Worm (Caenorhabditis elegans) whole organism, L1 larva: ENCODE results near the gene gop-3.
A peak's percentile ranks its signal among the peaks of the same experiment; 100 is the strongest.

ENCODE experiments used
- C04F5.9 ChIP-seq: sonication (generic microtip); optimal IDR thresholded peaks from 2 replicates; lab custom pipeline; 2016; ENCODE audit warnings: missing genetic modification characterization, missing compliant biosample characterization
- C16A3.4 ChIP-seq: fragments of 150-350 bp; optimal IDR thresholded peaks from 2 replicates; lab custom pipeline; 2014; ENCODE audit warnings: missing biosample characterization, missing genetic modification characterization
- C34B4.2 ChIP-seq: sonication (generic microtip); optimal IDR thresholded peaks from 2 replicates; lab custom pipeline; 2017; ENCODE audit warnings: mild to moderate bottlenecking, missing genetic modification characterization, missing compliant biosample characterization
- aha-1 ChIP-seq: fragments of 150-350 bp; optimal IDR thresholded peaks from 2 replicates; lab custom pipeline; 2014; ENCODE audit warnings: missing biosample characterization, missing genetic modification characterization
- aly-2 ChIP-seq: fragments of 150-350 bp; optimal IDR thresholded peaks from 2 replicates; lab custom pipeline; 2014; ENCODE audit warnings: missing biosample characterization, missing genetic modification characterization
- ama-1 ChIP-seq: fragments of 150-350 bp; optimal IDR thresholded peaks from 2 replicates; lab custom pipeline; 2014
- ceh-82 ChIP-seq, 3 experiments: fragments of 150-350 bp in 1 of 3; sonication (generic microtip) in 2 of 3; optimal IDR thresholded peaks; 2 replicates each; lab custom pipeline; 2014 to 2017; ENCODE audit warnings: missing biosample characterization in 3 of 3, missing genetic modification characterization in 3 of 3
- ceh-88 ChIP-seq: fragments of 200-800 bp; sonication (Bioruptor generic); IDR thresholded peaks from 2 replicates; pipeline ENCODE4 v1.3.6; 2022; ENCODE audit warnings: missing genetic modification characterization, missing compliant biosample characterization
- ceh-90 ChIP-seq: sonication (generic microtip); optimal IDR thresholded peaks from 2 replicates; lab custom pipeline; 2016; ENCODE audit warnings: missing genetic modification characterization, missing compliant biosample characterization
- ces-1 ChIP-seq: fragments of 150-350 bp; optimal IDR thresholded peaks from 2 replicates; lab custom pipeline; 2014; ENCODE audit warnings: missing biosample characterization, missing genetic modification reagents, missing genetic modification characterization
- dpl-1 ChIP-seq, 3 experiments: fragments of 150-350 bp in 2 of 3; sonication (generic microtip) in 1 of 3; optimal IDR thresholded peaks; 2 replicates each; lab custom pipeline; 2014 to 2017; ENCODE audit warnings: missing biosample characterization in 3 of 3, missing genetic modification characterization in 3 of 3, missing genetic modification reagents in 3 of 3
- efl-1 ChIP-seq, 4 experiments: fragments of 150-350 bp; optimal IDR thresholded peaks in 3 of 4; peaks in 1 of 4; 1 replicate in 1 of 4; 2 replicates in 3 of 4; lab custom pipeline; 2014; ENCODE audit warnings: missing biosample characterization in 2 of 4, missing genetic modification characterization in 2 of 4, missing genetic modification reagents in 2 of 4
- efl-3 ChIP-seq: fragments of 200-800 bp; sonication (Bioruptor generic); optimal IDR thresholded peaks from 2 replicates; lab custom pipeline; 2018; ENCODE audit warnings: mild to moderate bottlenecking, missing genetic modification characterization, missing compliant biosample characterization
- egl-13 ChIP-seq: sonication (generic microtip); optimal IDR thresholded peaks from 2 replicates; lab custom pipeline; 2016; ENCODE audit warnings: missing genotype, missing genetic modification reagents, missing genetic modification characterization, missing compliant biosample characterization
- fkh-4 ChIP-seq: sonication (generic microtip); optimal IDR thresholded peaks from 2 replicates; lab custom pipeline; 2016; ENCODE audit warnings: missing compliant biosample characterization, missing genetic modification characterization, borderline replicate concordance
- fos-1 ChIP-seq: fragments of 150-350 bp; optimal IDR thresholded peaks from 2 replicates; lab custom pipeline; 2014; ENCODE audit warnings: missing biosample characterization, missing genetic modification characterization
- hlh-4 ChIP-seq: sonication (generic microtip); optimal IDR thresholded peaks from 2 replicates; lab custom pipeline; 2016; ENCODE audit warnings: mild to moderate bottlenecking, missing genetic modification characterization, missing compliant biosample characterization
- hpl-2 ChIP-seq: fragments of 150-350 bp; optimal IDR thresholded peaks from 2 replicates; lab custom pipeline; 2014; ENCODE audit warnings: missing biosample characterization, missing genetic modification reagents, missing genetic modification characterization
- irx-1 ChIP-seq: sonication (generic microtip); optimal IDR thresholded peaks from 2 replicates; lab custom pipeline; 2016; ENCODE audit warnings: missing genetic modification characterization, missing compliant biosample characterization
- lin-14 ChIP-seq: fragments of 200-800 bp; sonication (Bioruptor generic); optimal IDR thresholded peaks from 2 replicates; lab custom pipeline; 2018; ENCODE audit warnings: mild to moderate bottlenecking, missing genetic modification characterization, moderate library complexity, missing compliant biosample characterization
- lin-35 ChIP-seq, 2 experiments: fragments of 150-350 bp; optimal IDR thresholded peaks; 2 replicates each; lab custom pipeline; 2014; ENCODE audit warnings: missing biosample characterization in 2 of 2, missing genetic modification characterization in 2 of 2, missing genetic modification reagents in 2 of 2
- lir-3 ChIP-seq: sonication (generic microtip); optimal IDR thresholded peaks from 2 replicates; lab custom pipeline; 2016; ENCODE audit warnings: mild to moderate bottlenecking, missing genetic modification characterization, moderate library complexity, missing compliant biosample characterization; ENCODE audit not compliant: poor library complexity
- lsy-2 ChIP-seq, 2 experiments: fragments of 150-350 bp; optimal IDR thresholded peaks; 2 replicates each; lab custom pipeline; 2014; ENCODE audit warnings: missing biosample characterization in 2 of 2, missing genetic modification characterization in 2 of 2
- mep-1 ChIP-seq: fragments of 150-350 bp; optimal IDR thresholded peaks from 2 replicates; lab custom pipeline; 2014; ENCODE audit warnings: missing biosample characterization, missing genetic modification characterization
- nhr-11 ChIP-seq: fragments of 150-350 bp; optimal IDR thresholded peaks from 2 replicates; lab custom pipeline; 2014; ENCODE audit warnings: missing biosample characterization, missing genetic modification characterization
- nhr-19 ChIP-seq: fragments of 200-800 bp; sonication (Bioruptor generic); conservative IDR thresholded peaks from 2 replicates; pipeline ENCODE4 v1.3.6; 2022; ENCODE audit warnings: missing genetic modification characterization, missing compliant biosample characterization
- nhr-237 ChIP-seq: fragments of 150-350 bp; optimal IDR thresholded peaks from 2 replicates; lab custom pipeline; 2014; ENCODE audit warnings: missing biosample characterization, missing genetic modification characterization
- nhr-71 ChIP-seq: sonication (generic microtip); optimal IDR thresholded peaks from 2 replicates; lab custom pipeline; 2016; ENCODE audit warnings: mild to moderate bottlenecking, missing genetic modification characterization, moderate library complexity, missing compliant biosample characterization
- nhr-77 ChIP-seq: fragments of 150-350 bp; optimal IDR thresholded peaks from 2 replicates; lab custom pipeline; 2014; ENCODE audit warnings: missing biosample characterization, missing genetic modification characterization
- nhr-85 ChIP-seq: sonication (generic microtip); peaks from one replicate; lab custom pipeline; 2016; ENCODE audit warnings: missing genetic modification characterization, inconsistent platforms, missing compliant biosample characterization
- nhr-90 ChIP-seq: sonication (generic microtip); optimal IDR thresholded peaks from 2 replicates; lab custom pipeline; 2016; ENCODE audit warnings: mild to moderate bottlenecking, missing genetic modification characterization, missing compliant biosample characterization; ENCODE audit not compliant: poor library complexity
- pag-3 ChIP-seq: sonication (generic microtip); optimal IDR thresholded peaks from 2 replicates; lab custom pipeline; 2017; ENCODE audit warnings: missing genetic modification characterization, mild to moderate bottlenecking, missing compliant biosample characterization, antibody characterized with exemption, borderline replicate concordance; ENCODE audit not compliant: insufficient read depth
- pqm-1 ChIP-seq: sonication (generic microtip); optimal IDR thresholded peaks from 3 replicates; lab custom pipeline; 2017; ENCODE audit warnings: missing biosample characterization, missing genetic modification characterization
- skn-1 ChIP-seq: fragments of 150-350 bp; optimal IDR thresholded peaks from 2 replicates; lab custom pipeline; 2014; ENCODE audit warnings: missing biosample characterization, missing genetic modification characterization
- snpc-4 ChIP-seq: fragments of 150-350 bp; optimal IDR thresholded peaks from 2 replicates; lab custom pipeline; 2014; ENCODE audit warnings: missing biosample characterization, missing genetic modification characterization
- snu-23 ChIP-seq: sonication (generic microtip); optimal IDR thresholded peaks from 2 replicates; lab custom pipeline; 2016; ENCODE audit warnings: missing genetic modification characterization, missing compliant biosample characterization
- sup-37 ChIP-seq: fragments of 200-800 bp; sonication (Bioruptor generic); optimal IDR thresholded peaks from 2 replicates; lab custom pipeline; 2018; ENCODE audit warnings: mild to moderate bottlenecking, missing genetic modification characterization, missing compliant biosample characterization
- swsn-7 ChIP-seq: sonication (generic microtip); optimal IDR thresholded peaks from 2 replicates; lab custom pipeline; 2016; ENCODE audit warnings: missing genetic modification characterization, missing compliant biosample characterization
- tbx-2 ChIP-seq: sonication (generic microtip); optimal IDR thresholded peaks from 2 replicates; lab custom pipeline; 2016; ENCODE audit warnings: missing genetic modification characterization, missing compliant biosample characterization
- tlp-1 ChIP-seq: fragments of 150-350 bp; optimal IDR thresholded peaks from 2 replicates; lab custom pipeline; 2014; ENCODE audit warnings: missing biosample characterization, missing genetic modification characterization
- unc-62 ChIP-seq: fragments of 150-350 bp; optimal IDR thresholded peaks from 2 replicates; lab custom pipeline; 2014; ENCODE audit warnings: missing biosample characterization, missing genetic modification reagents, missing genetic modification characterization
- unc-86 ChIP-seq: sonication (generic microtip); optimal IDR thresholded peaks from 2 replicates; lab custom pipeline; 2016; ENCODE audit warnings: missing genetic modification characterization, missing compliant biosample characterization
- unc-98 ChIP-seq: fragments of 200-800 bp; sonication (Bioruptor generic); IDR thresholded peaks from 2 replicates; pipeline ENCODE4 v1.3.6; 2022; ENCODE audit warnings: missing genetic modification characterization, missing compliant biosample characterization
- xbp-1 ChIP-seq: sonication (generic microtip); optimal IDR thresholded peaks from 2 replicates; lab custom pipeline; 2016; ENCODE audit warnings: missing genetic modification characterization, missing compliant biosample characterization
- zip-4 ChIP-seq: fragments of 200-800 bp; sonication (Bioruptor generic); optimal IDR thresholded peaks from 2 replicates; lab custom pipeline; 2018; ENCODE audit warnings: mild to moderate bottlenecking, missing genetic modification characterization, moderate library complexity, missing compliant biosample characterization

The gop-3 gene

ce11 chrIII:5274715-5275355 is 14.3 kb downstream of the gop-3 start, which contains the start of the genes daf-41 and toc-1 (continued):
- TF ChIP-seq lir-3 (no peak), sup-37 (no peak), pqm-1 (no peak), ceh-88 (GFP tag; lab: Robert Waterston, UW) (no peak), nhr-85 (tag; lab: Kevin White, UChicago) (no peak), irx-1 (no peak), fkh-4 (no peak), egl-13 (tag; lab: Kevin White, UChicago) (no peak), C16A3.4 (tag; lab: Kevin White, UChicago) (peak; percentile 57), hpl-2 (GFP tag; lab: Kevin White, UChicago) (no peak), nhr-77 (tag; lab: Kevin White, UChicago) (no peak), skn-1 (tag; lab: Kevin White, UChicago) (peak; percentile 77), nhr-90 (tag; lab: Kevin White, UChicago) (no peak), tlp-1 (tag; lab: Kevin White, UChicago) (no peak), ceh-90 (tag; lab: Kevin White, UChicago) (peak; percentile 18), aha-1 (tag; lab: Kevin White, UChicago) (no peak), C34B4.2 (no peak), ama-1 (lab: Kevin White, UChicago) (no peak), efl-3 (GFP tag; lab: Kevin White, UChicago) (no peak), swsn-7 (tag; lab: Kevin White, UChicago) (peak; percentile 44), pag-3 (tag; lab: Kevin White, UChicago) (no peak), hlh-4 (no peak), nhr-19 (GFP tag; lab: Robert Waterston, UW) (peak; percentile 18; the same call in 1 of the 2 replicates), unc-98 (GFP tag; lab: Robert Waterston, UW) (no peak), lsy-2 (tag; optimal IDR thresholded peaks at IDR 0.05; lab: Kevin White, UChicago) (peak; percentile 69 to 73), ces-1 (GFP tag; lab: Kevin White, UChicago) (no peak), zip-4 (GFP tag; lab: Kevin White, UChicago) (no peak), C04F5.9 (tag; lab: Kevin White, UChicago) (no peak), nhr-11 (tag; lab: Kevin White, UChicago) (no peak), tbx-2 (tag; lab: Kevin White, UChicago) (no peak), nhr-237 (tag; lab: Kevin White, UChicago) (no peak), lin-35 (GFP tag; optimal IDR thresholded peaks at IDR 0.05; lab: Kevin White, UChicago) (peak; percentile 72 to 77), unc-62 (GFP tag; lab: Kevin White, UChicago) (no peak), fos-1 (tag; lab: Kevin White, UChicago) (peak; percentile 20), snpc-4 (tag; lab: Kevin White, UChicago) (no peak), efl-1 (optimal IDR thresholded peaks at IDR 0.05; lab: Kevin White, UChicago) (peak; percentile 50 to 68), efl-1 (GFP tag; optimal IDR thresholded peaks at IDR 0.05 in 1 of 2; lab: Kevin White, UChicago) (peak; percentile 68 to 91), unc-86 (no peak)

DNA sequence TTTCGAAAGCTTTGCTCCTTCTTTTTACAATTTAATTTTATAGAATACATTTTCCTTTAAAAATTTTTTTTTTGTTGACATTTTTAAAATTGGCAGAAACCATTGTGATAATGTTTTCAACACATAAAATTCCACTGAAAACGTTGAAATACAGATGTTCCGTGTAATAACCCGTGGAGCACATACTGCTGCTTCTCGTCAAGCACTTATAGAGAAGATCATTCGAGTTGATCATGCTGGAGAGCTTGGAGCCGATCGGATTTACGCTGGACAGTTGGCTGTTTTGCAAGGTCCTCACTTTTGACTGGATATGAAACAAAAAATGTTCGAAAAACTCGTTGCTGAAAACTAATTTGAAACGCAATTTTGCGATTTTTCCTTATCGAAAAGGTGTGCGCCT is 17.2 kb downstream of the gop-3 start, which contains the start of gene clk-1:
Gene clk-1, plus strand, starts transcription at position 155 of the 400 bp plus-strand sequence.
- TF ChIP-seq lir-3 (no peak), aly-2 (tag; lab: Kevin White, UChicago) (no peak), fkh-4 (no peak), lin-35 (GFP tag; optimal IDR thresholded peaks at IDR 0.05; lab: Kevin White, UChicago) (no peak), xbp-1 (no peak)

- TF ChIP-seq swsn-7 (tag; lab: Kevin White, UChicago) (peak; percentile 0), mep-1 (peak; percentile 16), tlp-1 (tag; lab: Kevin White, UChicago) (no peak), nhr-71 (tag; lab: Kevin White, UChicago) (peak; percentile 32), tbx-2 (tag; lab: Kevin White, UChicago) (peak; percentile 5), nhr-19 (GFP tag; lab: Robert Waterston, UW) (peak; percentile 59), ces-1 (GFP tag; lab: Kevin White, UChicago) (no peak), efl-1 (optimal IDR thresholded peaks at IDR 0.05; lab: Kevin White, UChicago) (peak; percentile 38 to 61), efl-1 (GFP tag; optimal IDR thresholded peaks at IDR 0.05 in 1 of 2; lab: Kevin White, UChicago) (peak in 1 of 2 experiments; percentile 92), ceh-82 (tag; optimal IDR thresholded peaks at IDR 0.05; lab: Kevin White, UChicago) (peak in 1 of 3 experiments; percentile 35), lin-35 (GFP tag; optimal IDR thresholded peaks at IDR 0.05; lab: Kevin White, UChicago) (peak in 1 of 2 experiments; percentile 26), lin-14 (GFP tag; lab: Kevin White, UChicago) (peak; percentile 77), skn-1 (tag; lab: Kevin White, UChicago) (no peak), dpl-1 (GFP tag; optimal IDR thresholded peaks at IDR 0.05; lab: Kevin White, UChicago) (peak in 1 of 3 experiments; percentile 20), snu-23 (GFP tag; lab: Kevin White, UChicago) (peak; percentile 31), lsy-2 (tag; optimal IDR thresholded peaks at IDR 0.05; lab: Kevin White, UChicago) (peak in 1 of 2 experiments; percentile 35)
These were observed 19.7 kb downstream of the gop-3 start for ce11 chrIII:5280228-5280627.
